Worm (Caenorhabditis elegans) whole organism, young adult: ENCODE measurements around the gene Y54G2A.36.

Source experiments
- C17E4.6 ChIP-seq: fragments of 200-800 bp; sonication (Bioruptor generic); IDR thresholded peaks from 2 replicates; pipeline ENCODE4 v1.3.6; 2022; ENCODE audit warnings: missing genetic modification reagents, missing genetic modification characterization, missing compliant biosample characterization
- F23B12.7 ChIP-seq: sonication (generic microtip); optimal IDR thresholded peaks from 2 replicates; lab custom pipeline; 2017; ENCODE audit warnings: missing genetic modification characterization, mild to moderate bottlenecking, missing compliant biosample characterization, antibody characterized with exemption, moderate library complexity; ENCODE audit not compliant: insufficient read depth
- F39B2.1 ChIP-seq: fragments of 200-800 bp; sonication (Bioruptor generic); IDR thresholded peaks from 2 replicates; pipeline ENCODE4 v1.3.6; 2022; ENCODE audit warnings: missing genetic modification reagents, missing genetic modification characterization, missing compliant biosample characterization
- K11D2.4 ChIP-seq: fragments of 200-800 bp; sonication (Bioruptor generic); IDR thresholded peaks from 2 replicates; pipeline ENCODE4 v1.3.6; 2022; ENCODE audit warnings: missing genetic modification reagents, missing genetic modification characterization, missing compliant biosample characterization
- K12H6.12 ChIP-seq: fragments of 200-800 bp; sonication (Bioruptor generic); optimal IDR thresholded peaks from 2 replicates; lab custom pipeline; 2018; ENCODE audit warnings: mild to moderate bottlenecking, missing genetic modification characterization, missing compliant biosample characterization
- attf-5 ChIP-seq: fragments of 200-800 bp; sonication (Bioruptor generic); optimal IDR thresholded peaks from 2 replicates; lab custom pipeline; 2018; ENCODE audit warnings: mild to moderate bottlenecking, missing genetic modification characterization, missing compliant biosample characterization
- ceh-27 ChIP-seq: fragments of 200-800 bp; sonication (Bioruptor generic); optimal IDR thresholded peaks from 2 replicates; lab custom pipeline; 2018; ENCODE audit warnings: mild to moderate bottlenecking, missing genetic modification characterization, moderate library complexity, missing compliant biosample characterization
- ceh-91 ChIP-seq: fragments of 200-800 bp; sonication (Bioruptor generic); IDR thresholded peaks from 2 replicates; pipeline ENCODE4 v1.3.6; 2022; ENCODE audit warnings: missing genetic modification reagents, missing genetic modification characterization, missing compliant biosample characterization
- dox-1 ChIP-seq: fragments of 200-800 bp; sonication (Bioruptor generic); IDR thresholded peaks from 2 replicates; pipeline ENCODE4 v1.3.6; 2022; ENCODE audit warnings: missing genetic modification reagents, missing genetic modification characterization, missing compliant biosample characterization
- dpff-1 ChIP-seq: sonication (generic microtip); optimal IDR thresholded peaks from 2 replicates; lab custom pipeline; 2017; ENCODE audit warnings: mild to moderate bottlenecking, missing genetic modification characterization, missing compliant biosample characterization
- fkh-3 ChIP-seq: sonication (generic microtip); optimal IDR thresholded peaks from 2 replicates; lab custom pipeline; 2016; ENCODE audit warnings: mild to moderate bottlenecking, missing genetic modification characterization, missing compliant biosample characterization
- lsy-27 ChIP-seq: sonication (generic microtip); optimal IDR thresholded peaks from 2 replicates; lab custom pipeline; 2017; ENCODE audit warnings: missing genetic modification characterization, mild to moderate bottlenecking, missing compliant biosample characterization, antibody characterized with exemption, missing genotype, borderline replicate concordance; ENCODE audit not compliant: insufficient read depth
- madf-8 ChIP-seq: fragments of 200-800 bp; sonication (Bioruptor generic); conservative IDR thresholded peaks from 2 replicates; pipeline ENCODE4 v1.3.6; 2022; ENCODE audit warnings: missing genetic modification reagents, missing genetic modification characterization, missing compliant biosample characterization
- mcd-1 ChIP-seq: fragments of 200-800 bp; sonication (Bioruptor generic); IDR thresholded peaks from 2 replicates; pipeline ENCODE4 v1.3.6; 2022; ENCODE audit warnings: missing genetic modification reagents, missing genetic modification characterization, missing compliant biosample characterization
- nhr-27 ChIP-seq: fragments of 200-800 bp; sonication (Bioruptor generic); optimal IDR thresholded peaks from 2 replicates; lab custom pipeline; 2018; ENCODE audit warnings: mild to moderate bottlenecking, missing genetic modification characterization, moderate library complexity, missing compliant biosample characterization
- nhr-80 ChIP-seq: sonication (generic microtip); optimal IDR thresholded peaks from 2 replicates; lab custom pipeline; 2016; ENCODE audit warnings: missing genetic modification characterization, missing compliant biosample characterization
- pha-4 ChIP-seq: fragments of 150-350 bp; sonication (generic microtip); optimal IDR thresholded peaks from 2 replicates; lab custom pipeline; 2014; ENCODE audit warnings: missing biosample characterization, missing genetic modification reagents, missing genetic modification characterization
- unc-62 ChIP-seq: fragments of 150-350 bp; optimal IDR thresholded peaks from 2 replicates; lab custom pipeline; 2014; ENCODE audit warnings: missing biosample characterization, missing genetic modification reagents, missing genetic modification characterization
- zfh-2 ChIP-seq: fragments of 200-800 bp; sonication (Bioruptor generic); conservative IDR thresholded peaks from 2 replicates; pipeline ENCODE4 v1.3.6; 2022; ENCODE audit warnings: missing genetic modification reagents, missing genetic modification characterization, missing compliant biosample characterization
- ztf-18 ChIP-seq: sonication (generic microtip); optimal IDR thresholded peaks from 2 replicates; lab custom pipeline; 2016; ENCODE audit warnings: missing genotype, mild to moderate bottlenecking, missing genetic modification characterization, missing compliant biosample characterization
- ztf-22 ChIP-seq: fragments of 200-800 bp; sonication (Bioruptor generic); optimal IDR thresholded peaks from 2 replicates; lab custom pipeline; 2018; ENCODE audit warnings: mild to moderate bottlenecking, missing genetic modification characterization, moderate library complexity, missing compliant biosample characterization
- ztf-25 ChIP-seq: fragments of 200-800 bp; sonication (Bioruptor generic); IDR thresholded peaks from 2 replicates; pipeline ENCODE4 v1.3.6; 2022; ENCODE audit warnings: missing genetic modification reagents, missing genetic modification characterization, missing compliant biosample characterization

Gene Y54G2A.36

ce11 chrIV:2928409-2928808, 30.9 kb downstream of the Y54G2A.36 start, which contains the start of gene manf-1 (continued):
- 0 out of 2 replicates have a peak, but pooled peaks have one; percentile 29 for TF ChIP-seq C17E4.6
- TF ChIP-seq nhr-27 (tag; lab: Kevin White, UChicago): no peak
- TF ChIP-seq lsy-27 (tag; lab: Kevin White, UChicago): no peak
- TF ChIP-seq ceh-27 (GFP tag; lab: Kevin White, UChicago): no peak
- TF ChIP-seq F23B12.7 (tag; lab: Kevin White, UChicago): peak; percentile 2
- no peak for TF ChIP-seq fkh-3 (tag; lab: Kevin White, UChicago)

ce11 chrIV:2931228-2931627, 33.7 kb downstream of the Y54G2A.36 start, which contains the start of gene samt-1:
TSS of gene samt-1 (plus strand) at chrIV:2931403.
- TF ChIP-seq dox-1 (GFP tag; lab: Robert Waterston, UW): 0 out of 2 replicates have a peak, but pooled peaks have one; percentile 19
- no peak for TF ChIP-seq dpff-1 (tag; lab: Kevin White, UChicago)
- TF ChIP-seq ceh-91 (GFP tag; lab: Robert Waterston, UW): no peak
- TF ChIP-seq unc-62 (GFP tag; lab: Kevin White, UChicago): no peak
- TF ChIP-seq ztf-22 (GFP tag; lab: Kevin White, UChicago): no peak
- TF ChIP-seq K11D2.4 (GFP tag; lab: Robert Waterston, UW): no peak
- TF ChIP-seq nhr-80: peak; percentile 35
- peak; percentile 78 for TF ChIP-seq zfh-2 (GFP tag; lab: Robert Waterston, UW)
- no peak for TF ChIP-seq K12H6.12 (tag; lab: Kevin White, UChicago)
- TF ChIP-seq ztf-18: peak; percentile 40
- TF ChIP-seq pha-4: no peak
- no peak for TF ChIP-seq F39B2.1 (GFP tag; lab: Robert Waterston, UW)
- peak; percentile 3 for TF ChIP-seq attf-5 (GFP tag; lab: Kevin White, UChicago)

- no peak for TF ChIP-seq ztf-25 (GFP tag; lab: Robert Waterston, UW)
- no peak for TF ChIP-seq madf-8 (GFP tag; lab: Robert Waterston, UW)
- no peak for TF ChIP-seq mcd-1 (GFP tag; lab: Robert Waterston, UW)
These were observed 37.7 kb downstream of the Y54G2A.36 start for ce11 chrIV:2935194-2935593.
